Worm (Caenorhabditis elegans): ENCODE measurements around the gene T20B12.7.

- TF ChIP-seq jun-1 (tag; optimal IDR thresholded peaks at IDR 0.05) (no peak), zag-1 (tag; optimal IDR thresholded peaks at IDR 0.05) (no peak), snpc-4 (tag; optimal IDR thresholded peaks at IDR 0.05) (no peak), lin-39 (tag; optimal IDR thresholded peaks at IDR 0.05) (no peak), unc-39 (tag; optimal IDR thresholded peaks at IDR 0.05) (no peak), ztf-11 (tag; optimal IDR thresholded peaks at IDR 0.05) (no peak)
Observed at ce11 chrIII:7369394-7370024, 9.3 kb downstream of the T20B12.7 start.
